In the genomic region with DNA sequence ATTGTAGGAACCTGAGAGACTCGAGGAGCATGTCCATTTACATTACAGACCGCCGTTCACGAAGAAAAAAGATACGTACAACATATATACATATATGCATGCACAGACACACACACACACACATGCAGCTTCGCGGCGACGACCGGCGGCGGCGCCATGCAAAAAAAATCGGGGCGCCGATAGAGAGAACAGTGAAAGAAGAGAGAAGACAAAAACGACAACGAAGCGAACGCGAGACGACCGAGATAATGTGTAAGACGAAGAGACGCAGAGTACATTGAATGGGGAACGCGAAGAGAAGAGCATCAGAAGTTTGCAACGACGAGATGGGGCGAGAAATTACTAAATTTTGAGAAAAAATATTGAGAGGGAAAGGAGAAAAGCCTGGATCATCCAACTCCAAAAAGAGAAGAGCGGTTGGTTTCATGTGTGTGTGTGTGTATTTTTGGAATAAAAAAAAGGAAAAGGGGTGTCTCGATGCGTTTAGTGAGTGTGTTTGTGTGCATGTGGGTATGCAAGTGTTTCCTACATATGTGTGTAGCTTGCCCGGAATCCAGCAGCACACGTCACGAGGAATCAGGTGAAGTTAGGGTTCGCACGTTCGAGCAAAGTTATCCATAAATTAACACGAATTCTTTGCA, we compare ENCODE assay signal across 5 worm cellular contexts.
TF ChIP-seq lines count a peak whose summit lies in the region.

No protein-coding gene starts in this region.

TF ChIP-seq in whole organism, L1 larva, 84 proteins besides CTCF, POLR2A, EP300 and RAD21:
- TF ChIP-seq blmp-1 (tag; optimal IDR thresholded peaks at IDR 0.05; lab: Kevin White, UChicago) (peak; percentile 43), nhr-19 (GFP tag; conservative IDR thresholded peaks at IDR 0.05; lab: Robert Waterston, UW) (no peak), lin-14 (GFP tag; optimal IDR thresholded peaks at IDR 0.05; lab: Kevin White, UChicago) (peak; percentile 77)

TF ChIP-seq in whole organism, L2 larva, 48 proteins besides CTCF, POLR2A, EP300 and RAD21:
- TF ChIP-seq ceh-16 (tag; optimal IDR thresholded peaks at IDR 0.05; lab: Kevin White, UChicago) (no peak), F13H6.1 (tag; optimal IDR thresholded peaks at IDR 0.05; lab: Kevin White, UChicago) (peak; percentile 15), sem-4 (tag; optimal IDR thresholded peaks at IDR 0.05; lab: Kevin White, UChicago) (no peak), peb-1 (tag; optimal IDR thresholded peaks at IDR 0.05; lab: Kevin White, UChicago) (no peak), R02D3.7 (tag; optimal IDR thresholded peaks at IDR 0.05; lab: Kevin White, UChicago) (no peak), snpc-4 (tag; optimal IDR thresholded peaks at IDR 0.05; lab: Kevin White, UChicago) (no peak), C34F6.9 (tag; optimal IDR thresholded peaks at IDR 0.05; lab: Kevin White, UChicago) (peak; percentile 37), crh-2 (tag; optimal IDR thresholded peaks at IDR 0.05; lab: Kevin White, UChicago) (no peak), lsy-2 (tag; optimal IDR thresholded peaks at IDR 0.05; lab: Kevin White, UChicago) (peak in 1 of 2 experiments; percentile 26), lin-39 (tag; optimal IDR thresholded peaks at IDR 0.05; lab: Kevin White, UChicago) (no peak), nhr-129 (tag; optimal IDR thresholded peaks at IDR 0.05; lab: Kevin White, UChicago) (no peak), unc-55 (GFP tag; optimal IDR thresholded peaks at IDR 0.05; lab: Kevin White, UChicago) (peak; percentile 43), fos-1 (tag; optimal IDR thresholded peaks at IDR 0.05; lab: Kevin White, UChicago) (peak; percentile 38)
TF ChIP-seq in whole organism, L2 larva: peak in this region for 5.

TF ChIP-seq in whole organism, L3 larva, 47 proteins besides CTCF, POLR2A, EP300 and RAD21:
- TF ChIP-seq elt-2 (tag; optimal IDR thresholded peaks at IDR 0.05; lab: Kevin White, UChicago) (peak; percentile 47), snpc-4 (tag; optimal IDR thresholded peaks at IDR 0.05; lab: Kevin White, UChicago) (peak; percentile 14), lin-39 (tag; optimal IDR thresholded peaks at IDR 0.05; lab: Kevin White, UChicago) (peak; percentile 48), egl-5 (tag; optimal IDR thresholded peaks at IDR 0.05; lab: Kevin White, UChicago) (peak; percentile 40), nfya-1 (tag; optimal IDR thresholded peaks at IDR 0.05; lab: Kevin White, UChicago; ENCODE audit: insufficient read depth) (peak; percentile 39), nhr-28 (tag; optimal IDR thresholded peaks at IDR 0.05; lab: Kevin White, UChicago) (no peak), R02D3.7 (tag; optimal IDR thresholded peaks at IDR 0.05; lab: Kevin White, UChicago) (no peak), pha-4 (tag; optimal IDR thresholded peaks at IDR 0.05; lab: Kevin White, UChicago) (peak; percentile 37), lsy-12 (tag; optimal IDR thresholded peaks at IDR 0.05; lab: Kevin White, UChicago) (no peak), hmg-11 (tag; optimal IDR thresholded peaks at IDR 0.05; lab: Kevin White, UChicago) (peak; percentile 45)

TF ChIP-seq in whole organism, L4 larva, 104 proteins besides CTCF, POLR2A, EP300 and RAD21 (continues in another document):
- peak; percentile 66 for TF ChIP-seq mxl-3 (GFP tag; optimal IDR thresholded peaks at IDR 0.05; lab: Kevin White, UChicago)
- no peak for TF ChIP-seq ces-1 (GFP tag; optimal IDR thresholded peaks at IDR 0.05; lab: Kevin White, UChicago)
- TF ChIP-seq mdl-1 (tag; optimal IDR thresholded peaks at IDR 0.05; lab: Kevin White, UChicago): peak in 1 of 2 experiments; percentile 43
- peak; percentile 36 for TF ChIP-seq mes-2 (tag; optimal IDR thresholded peaks at IDR 0.05; lab: Kevin White, UChicago; ENCODE audit: poor library complexity, severe bottlenecking)
- peak; percentile 63 for TF ChIP-seq hmg-1.1 (GFP tag; IDR thresholded peaks at IDR 0.05; lab: Robert Waterston, UW)
- TF ChIP-seq daf-16 (GFP tag; optimal IDR thresholded peaks at IDR 0.05; lab: Kevin White, UChicago): no peak
- TF ChIP-seq daf-16 (tag; optimal IDR thresholded peaks at IDR 0.05; lab: Kevin White, UChicago): peak; percentile 26
- TF ChIP-seq dmd-6 (GFP tag; IDR thresholded peaks at IDR 0.05; lab: Robert Waterston, UW): peak; percentile 34; the same call in 1 of the 2 replicates
- peak in 1 of 2 experiments; percentile 90 for TF ChIP-seq unc-62 (GFP tag; optimal IDR thresholded peaks at IDR 0.05 in 1 of 2; lab: Kevin White, UChicago)
- TF ChIP-seq unc-62 (tag; optimal IDR thresholded peaks at IDR 0.05; lab: Kevin White, UChicago): no peak
- TF ChIP-seq F49E8.2 (tag; optimal IDR thresholded peaks at IDR 0.05; lab: Kevin White, UChicago; ENCODE audit: borderline replicate concordance): no peak
- no peak for TF ChIP-seq egl-27 (tag; optimal IDR thresholded peaks at IDR 0.05; lab: Kevin White, UChicago)
- TF ChIP-seq daf-12 (tag; optimal IDR thresholded peaks at IDR 0.05; lab: Kevin White, UChicago): no peak
- peak; percentile 97 for TF ChIP-seq aha-1 (tag; lab: Kevin White, UChicago)
- TF ChIP-seq nhr-76 (tag; optimal IDR thresholded peaks at IDR 0.05; lab: Kevin White, UChicago): no peak
- TF ChIP-seq D1046.2 (GFP tag; IDR thresholded peaks at IDR 0.05; lab: Robert Waterston, UW): no peak
- no peak for TF ChIP-seq jun-1 (tag; optimal IDR thresholded peaks at IDR 0.05; lab: Kevin White, UChicago)
- TF ChIP-seq dpl-1 (GFP tag; optimal IDR thresholded peaks at IDR 0.05; lab: Kevin White, UChicago): no peak
- TF ChIP-seq nhr-48 (tag; optimal IDR thresholded peaks at IDR 0.05; lab: Kevin White, UChicago): no peak
- TF ChIP-seq mep-1 (tag; optimal IDR thresholded peaks at IDR 0.05; lab: Kevin White, UChicago): peak; percentile 47
- no peak for TF ChIP-seq T26A8.4 (GFP tag; IDR thresholded peaks at IDR 0.05; lab: Robert Waterston, UW)
- peak; percentile 13 for TF ChIP-seq nhr-6 (tag; optimal IDR thresholded peaks at IDR 0.05; lab: Kevin White, UChicago)
- peak; percentile 61 for TF ChIP-seq hlh-11 (tag; optimal IDR thresholded peaks at IDR 0.05; lab: Kevin White, UChicago)
- TF ChIP-seq ceh-62 (tag; optimal IDR thresholded peaks at IDR 0.05; lab: Kevin White, UChicago): no peak
- TF ChIP-seq rbr-2 (tag; optimal IDR thresholded peaks at IDR 0.05; lab: Kevin White, UChicago): peak; percentile 51
- peak; percentile 22 for TF ChIP-seq hlh-30 (tag; optimal IDR thresholded peaks at IDR 0.05; lab: Kevin White, UChicago; ENCODE audit: insufficient read depth)
- peak; percentile 48 for TF ChIP-seq dve-1 (tag; optimal IDR thresholded peaks at IDR 0.05; lab: Kevin White, UChicago; ENCODE audit: insufficient read depth)
- TF ChIP-seq ZK546.5 (tag; optimal IDR thresholded peaks at IDR 0.05; lab: Kevin White, UChicago): no peak
- no peak for TF ChIP-seq nhr-42 (GFP tag; IDR thresholded peaks at IDR 0.05; lab: Robert Waterston, UW)
- no peak for TF ChIP-seq snpc-4 (tag; optimal IDR thresholded peaks at IDR 0.05; lab: Kevin White, UChicago)

TF ChIP-seq in whole organism, young adult, 124 proteins besides CTCF, POLR2A, EP300 and RAD21:
- peak; percentile 89 for TF ChIP-seq hmg-1.2 (GFP tag; IDR thresholded peaks at IDR 0.05; lab: Robert Waterston, UW)
- peak; percentile 57; the same call in 1 of the 2 replicates for TF ChIP-seq zfh-2 (GFP tag; conservative IDR thresholded peaks at IDR 0.05; lab: Robert Waterston, UW)
- TF ChIP-seq him-1 (tag; optimal IDR thresholded peaks at IDR 0.05; lab: Kevin White, UChicago): no peak
- TF ChIP-seq cebp-1 (GFP tag; IDR thresholded peaks at IDR 0.05; lab: Robert Waterston, UW): no peak
- TF ChIP-seq cebp-1 (tag; optimal IDR thresholded peaks at IDR 0.05; lab: Kevin White, UChicago): peak; percentile 34
- TF ChIP-seq K12H6.12 (tag; optimal IDR thresholded peaks at IDR 0.05; lab: Kevin White, UChicago): no peak
- no peak for TF ChIP-seq hlh-26 (GFP tag; conservative IDR thresholded peaks at IDR 0.05; lab: Robert Waterston, UW)
- TF ChIP-seq nhr-80 (tag; optimal IDR thresholded peaks at IDR 0.05; lab: Kevin White, UChicago): peak; percentile 90
- peak; percentile 50; the same call in 1 of the 2 replicates for TF ChIP-seq dox-1 (GFP tag; IDR thresholded peaks at IDR 0.05; lab: Robert Waterston, UW)
- peak; percentile 91 for TF ChIP-seq madf-10 (tag; optimal IDR thresholded peaks at IDR 0.05; lab: Kevin White, UChicago)
- TF ChIP-seq tbp1 (GFP tag; optimal IDR thresholded peaks at IDR 0.05; lab: Kevin White, UChicago): peak; percentile 6
- peak; percentile 35 for TF ChIP-seq lin-40 (tag; optimal IDR thresholded peaks at IDR 0.05; lab: Kevin White, UChicago)
- TF ChIP-seq ztf-18 (tag; optimal IDR thresholded peaks at IDR 0.05; lab: Kevin White, UChicago): peak; percentile 13
